Fruit fly (Drosophila melanogaster): ENCODE measurements around the gene CG44261.

The CG44261 gene

DNA sequence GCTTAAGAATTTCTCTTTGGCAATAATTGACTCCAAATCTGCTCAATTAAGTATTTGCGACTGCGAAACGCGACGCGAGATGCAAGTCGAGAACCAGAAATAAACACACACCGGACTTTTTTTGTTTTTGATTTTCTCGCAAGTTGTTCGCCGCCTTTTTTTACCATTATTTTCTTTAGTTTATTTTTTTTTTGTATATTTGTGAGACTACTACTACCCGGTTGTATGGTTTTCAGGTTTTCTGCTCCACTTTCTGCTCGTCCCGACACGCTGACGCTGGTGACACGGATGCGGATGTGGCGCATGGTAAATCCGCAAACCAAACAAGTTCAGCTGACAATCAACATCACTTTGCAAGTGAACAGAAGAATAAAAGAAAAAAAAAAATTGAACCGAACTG is 27.0 kb downstream of the CG44261 start:
- no peak for TF ChIP-seq CG8301 (tag; optimal IDR thresholded peaks at IDR 0.05)
- TF ChIP-seq fd96Ca (GFP tag; IDR thresholded peaks at IDR 0.05) = 0 out of 3 replicates have a peak, but pooled peaks have one; percentile 31
- TF ChIP-seq CG32121 (GFP tag; IDR thresholded peaks at IDR 0.05) = no peak
- TF ChIP-seq EcR (GFP tag; optimal IDR thresholded peaks at IDR 0.05) = peak; percentile 43
- no peak for TF ChIP-seq Pif1A (GFP tag; optimal IDR thresholded peaks at IDR 0.05)
- peak; percentile 34 for TF ChIP-seq CG8159 (tag; optimal IDR thresholded peaks at IDR 0.05)
- TF ChIP-seq gl (tag; optimal IDR thresholded peaks at IDR 0.05) = peak; percentile 44
- TF ChIP-seq CG12605 (GFP tag; IDR thresholded peaks at IDR 0.05) = peak; percentile 27; the same call in 1 of the 2 replicates
- no peak for TF ChIP-seq D1 (tag; optimal IDR thresholded peaks at IDR 0.05)
- TF ChIP-seq CG17806 (tag; optimal IDR thresholded peaks at IDR 0.05) = no peak
- TF ChIP-seq Pif1B (GFP tag; optimal IDR thresholded peaks at IDR 0.05) = peak; percentile 8
- TF ChIP-seq rn (GFP tag; IDR thresholded peaks at IDR 0.05) = no peak
- TF ChIP-seq CG9948 (tag; optimal IDR thresholded peaks at IDR 0.05) = no peak
- no peak for TF ChIP-seq Snoo (tag; optimal IDR thresholded peaks at IDR 0.05)
- peak; percentile 35 for TF ChIP-seq CG15710 (tag; optimal IDR thresholded peaks at IDR 0.05)
- peak; percentile 62 for TF ChIP-seq CG13204 (GFP tag; optimal IDR thresholded peaks at IDR 0.05)
- no peak for TF ChIP-seq CG10348 (GFP tag; IDR thresholded peaks at IDR 0.05)
- no peak; the same call in 1 of the 2 replicates for TF ChIP-seq Ets98B (GFP tag; IDR thresholded peaks at IDR 0.05)
- no peak for TF ChIP-seq CG14655 (GFP tag; optimal IDR thresholded peaks at IDR 0.05)
- peak; percentile 4 for TF ChIP-seq CG34367 (tag; optimal IDR thresholded peaks at IDR 0.05)
- peak; percentile 63; the same call in 2 of the 3 replicates for TF ChIP-seq CG4496 (GFP tag; IDR thresholded peaks at IDR 0.05)

DNA sequence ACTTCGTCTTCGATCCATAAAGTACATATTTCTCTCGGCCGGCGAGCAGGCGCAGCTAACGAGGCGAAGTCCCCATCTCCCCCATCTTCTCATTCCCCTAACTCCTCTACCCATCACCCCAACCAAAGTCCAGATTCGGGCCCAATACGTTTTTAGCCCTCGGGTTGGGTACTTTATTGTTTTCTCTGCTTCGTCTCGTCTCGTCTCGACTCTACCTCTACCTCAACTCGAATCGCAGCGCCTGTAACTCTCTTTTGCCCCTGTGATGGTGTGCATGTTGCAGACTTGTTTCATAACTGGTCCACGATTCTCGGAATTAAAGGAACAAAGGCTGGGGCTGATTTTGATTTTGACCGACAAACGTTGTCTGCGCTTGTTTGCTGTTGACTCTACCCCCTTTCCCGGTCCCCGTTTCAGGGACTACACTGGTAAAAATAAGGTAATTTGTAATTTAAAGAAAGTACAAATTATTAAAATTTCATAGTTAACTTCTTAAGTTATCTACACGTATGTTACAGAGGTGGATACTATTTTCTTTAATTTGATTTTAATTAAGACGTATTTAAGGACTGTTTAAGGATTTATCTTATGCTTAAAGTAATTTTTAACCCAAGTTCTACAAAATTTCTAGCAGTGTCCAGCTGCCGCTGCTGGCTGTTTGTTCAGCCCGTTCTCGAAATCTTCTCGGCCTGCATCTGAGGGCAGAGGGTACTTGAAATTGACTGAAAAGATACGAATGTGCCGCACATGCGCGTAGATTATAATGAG is 29.1 kb downstream of the CG44261 start:
- TF ChIP-seq Ets98B (GFP tag; IDR thresholded peaks at IDR 0.05) = no peak
- TF ChIP-seq CG13204 (GFP tag; optimal IDR thresholded peaks at IDR 0.05) = peak; percentile 56
- peak; percentile 78 for TF ChIP-seq D1 (tag; optimal IDR thresholded peaks at IDR 0.05)
- TF ChIP-seq CG10348 (GFP tag; IDR thresholded peaks at IDR 0.05) = no peak
- peak; percentile 37 for TF ChIP-seq rn (GFP tag; IDR thresholded peaks at IDR 0.05)
- peak; percentile 77 for TF ChIP-seq CG14655 (GFP tag; optimal IDR thresholded peaks at IDR 0.05)
- peak; percentile 86 for TF ChIP-seq CG17806 (tag; optimal IDR thresholded peaks at IDR 0.05)
- TF ChIP-seq Pif1A (GFP tag; optimal IDR thresholded peaks at IDR 0.05) = peak; percentile 88
- peak; percentile 81 for TF ChIP-seq CG8301 (tag; optimal IDR thresholded peaks at IDR 0.05)
- peak; percentile 88 for TF ChIP-seq Pif1B (GFP tag; optimal IDR thresholded peaks at IDR 0.05)
- TF ChIP-seq Snoo (tag; optimal IDR thresholded peaks at IDR 0.05) = peak; percentile 86
- TF ChIP-seq CG12605 (GFP tag; IDR thresholded peaks at IDR 0.05) = no peak
- peak; percentile 59; the same call in 1 of the 3 replicates for TF ChIP-seq fd96Ca (GFP tag; IDR thresholded peaks at IDR 0.05)
- TF ChIP-seq CG9948 (tag; optimal IDR thresholded peaks at IDR 0.05) = peak; percentile 89
- TF ChIP-seq CG8159 (tag; optimal IDR thresholded peaks at IDR 0.05) = peak; percentile 96
- TF ChIP-seq CG32121 (GFP tag; IDR thresholded peaks at IDR 0.05) = peak; percentile 54; the same call in 1 of the 2 replicates
- peak; percentile 46 for TF ChIP-seq gl (tag; optimal IDR thresholded peaks at IDR 0.05)
- TF ChIP-seq EcR (GFP tag; optimal IDR thresholded peaks at IDR 0.05) = peak; percentile 74
- TF ChIP-seq CG34367 (tag; optimal IDR thresholded peaks at IDR 0.05) = peak; percentile 79
- TF ChIP-seq CG15710 (tag; optimal IDR thresholded peaks at IDR 0.05) = peak; percentile 86
- TF ChIP-seq CG4496 (GFP tag; IDR thresholded peaks at IDR 0.05) = peak; percentile 54; the same call in 2 of the 3 replicates

DNA sequence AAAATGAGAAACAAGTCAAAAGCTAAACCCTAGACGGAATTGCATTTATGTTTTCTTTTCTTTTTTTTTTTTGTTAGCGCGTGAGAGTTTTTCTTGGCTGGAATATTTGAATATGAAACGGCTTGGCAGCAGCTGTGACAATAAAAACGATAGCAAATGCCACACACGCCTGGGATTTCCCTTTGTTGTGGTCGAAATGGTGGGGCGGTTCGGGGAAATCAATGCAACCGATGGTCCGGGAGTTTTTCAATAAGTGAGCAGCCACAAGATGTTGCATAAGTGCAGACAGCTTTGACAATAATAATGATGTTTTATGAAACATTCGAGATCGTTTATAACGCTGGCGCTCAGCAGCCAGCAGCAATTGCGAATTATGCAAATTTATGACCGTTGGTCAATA is 31.2 kb downstream of the CG44261 start:
- TF ChIP-seq CG8159 (tag; optimal IDR thresholded peaks at IDR 0.05) (no peak), CG9948 (tag; optimal IDR thresholded peaks at IDR 0.05) (no peak), CG4496 (GFP tag; IDR thresholded peaks at IDR 0.05) (no peak), CG15710 (tag; optimal IDR thresholded peaks at IDR 0.05) (no peak), CG34367 (tag; optimal IDR thresholded peaks at IDR 0.05) (no peak), gl (tag; optimal IDR thresholded peaks at IDR 0.05) (no peak), Snoo (tag; optimal IDR thresholded peaks at IDR 0.05) (no peak), CG17806 (tag; optimal IDR thresholded peaks at IDR 0.05) (no peak), CG8301 (tag; optimal IDR thresholded peaks at IDR 0.05) (no peak), CG12605 (GFP tag; IDR thresholded peaks at IDR 0.05) (no peak), CG32121 (GFP tag; IDR thresholded peaks at IDR 0.05) (no peak), rn (GFP tag; IDR thresholded peaks at IDR 0.05) (no peak), EcR (GFP tag; optimal IDR thresholded peaks at IDR 0.05) (no peak)

DNA sequence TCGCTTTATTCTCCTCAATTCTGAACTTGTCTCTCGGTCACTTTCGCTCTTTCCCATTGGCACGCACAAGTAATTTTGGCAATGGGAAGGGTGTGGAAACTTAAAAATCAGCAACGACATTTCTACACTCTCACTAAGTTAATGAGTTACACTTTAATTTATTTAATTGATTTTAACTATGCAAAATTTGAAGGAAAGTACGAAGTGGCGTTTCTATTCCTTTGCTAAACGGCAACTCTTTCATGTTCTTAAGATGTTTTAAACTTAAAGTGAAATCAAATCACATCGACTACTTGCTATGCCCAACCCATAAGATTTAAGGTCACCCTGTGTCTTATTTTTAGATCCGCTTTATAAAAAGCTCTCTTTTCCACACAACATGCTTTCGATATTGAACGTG is 37.6 kb downstream of the CG44261 start:
- TF ChIP-seq Ets98B (GFP tag; IDR thresholded peaks at IDR 0.05) (peak; percentile 63; the same call in 1 of the 2 replicates), CG8301 (tag; optimal IDR thresholded peaks at IDR 0.05) (peak; percentile 33), CG4496 (GFP tag; IDR thresholded peaks at IDR 0.05) (no peak), D1 (tag; optimal IDR thresholded peaks at IDR 0.05) (no peak), CG8159 (tag; optimal IDR thresholded peaks at IDR 0.05) (no peak), Pif1A (GFP tag; optimal IDR thresholded peaks at IDR 0.05) (peak; percentile 24), CG32121 (GFP tag; IDR thresholded peaks at IDR 0.05) (peak; percentile 65; the same call in 1 of the 2 replicates)

DNA sequence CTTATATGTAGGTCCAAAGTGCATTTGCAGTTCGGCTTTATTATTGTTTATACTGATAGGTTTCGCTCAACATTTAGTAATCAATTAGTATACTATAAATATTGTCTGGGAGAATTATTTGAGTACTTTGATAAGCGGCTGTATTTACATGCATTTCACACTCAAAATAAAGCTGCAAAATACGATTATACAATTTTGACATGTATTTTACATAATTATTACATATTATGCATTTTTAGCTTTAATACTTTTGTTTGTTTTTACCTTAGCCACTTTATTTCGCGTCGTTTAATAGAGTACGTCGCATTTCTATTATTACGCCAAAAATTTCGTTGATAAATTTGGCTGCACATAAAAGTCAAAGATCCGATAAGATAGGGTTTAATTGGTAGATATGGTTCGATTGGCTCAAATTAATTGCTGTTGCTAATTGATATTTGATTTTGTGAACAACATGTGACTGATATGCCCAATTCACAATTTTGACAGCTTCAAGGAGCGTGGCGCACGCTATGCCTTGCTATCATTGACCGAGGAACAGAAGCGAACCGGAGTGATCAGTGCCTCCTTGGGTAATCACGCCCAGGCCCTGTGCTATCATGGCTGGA is 42.0 kb downstream of the CG44261 start:
- TF ChIP-seq Ets98B (GFP tag; IDR thresholded peaks at IDR 0.05) (no peak), CG4496 (GFP tag; IDR thresholded peaks at IDR 0.05) (no peak), gl (tag; optimal IDR thresholded peaks at IDR 0.05) (no peak), CG8159 (tag; optimal IDR thresholded peaks at IDR 0.05) (no peak), CG15710 (tag; optimal IDR thresholded peaks at IDR 0.05) (no peak), Snoo (tag; optimal IDR thresholded peaks at IDR 0.05) (no peak), CG8301 (tag; optimal IDR thresholded peaks at IDR 0.05) (no peak), CG9948 (tag; optimal IDR thresholded peaks at IDR 0.05) (no peak), CG17806 (tag; optimal IDR thresholded peaks at IDR 0.05) (no peak)

Measured in whole organism, pupa.